Fruit fly (Drosophila melanogaster) whole organism, pupa: ENCODE results near the gene eco.

ENCODE experiments used
- CG15710 ChIP-seq: fragments of 200-800 bp; sonication (Bioruptor generic); optimal IDR thresholded peaks from 2 replicates; lab custom pipeline; 2018; ENCODE audit warnings: missing biosample characterization, mild to moderate bottlenecking, missing genetic modification characterization, moderate library complexity
- CG17806 ChIP-seq: fragments of 200-800 bp; sonication (Bioruptor generic); optimal IDR thresholded peaks from 2 replicates; lab custom pipeline; 2018; ENCODE audit warnings: missing biosample characterization, mild to moderate bottlenecking, missing genetic modification characterization, moderate library complexity
- CG32121 ChIP-seq: fragments of 200-800 bp; sonication (Bioruptor generic); IDR thresholded peaks from 2 replicates; pipeline ENCODE4 v1.3.6; 2022; ENCODE audit warnings: missing biosample characterization, missing genetic modification characterization
- CG34367 ChIP-seq: fragments of 200-800 bp; sonication (Bioruptor generic); optimal IDR thresholded peaks from 2 replicates; lab custom pipeline; 2018; ENCODE audit warnings: missing biosample characterization, mild to moderate bottlenecking, missing genetic modification characterization
- CG4496 ChIP-seq: fragments of 200-800 bp; sonication (Bioruptor generic); IDR thresholded peaks from 3 replicates; pipeline ENCODE4 v1.3.6; 2022; ENCODE audit warnings: missing biosample characterization, missing genetic modification characterization
- CG8159 ChIP-seq: fragments of 200-800 bp; sonication (Bioruptor generic); optimal IDR thresholded peaks from 3 replicates; lab custom pipeline; 2018; ENCODE audit warnings: missing biosample characterization, mild to moderate bottlenecking, missing genetic modification characterization, moderate library complexity
- CG8301 ChIP-seq: fragments of 200-800 bp; sonication (Bioruptor generic); optimal IDR thresholded peaks from 2 replicates; lab custom pipeline; 2018; ENCODE audit warnings: missing biosample characterization, mild to moderate bottlenecking, missing genetic modification characterization
- D1 ChIP-seq: fragments of 200-800 bp; sonication (Bioruptor generic); optimal IDR thresholded peaks from 2 replicates; lab custom pipeline; 2018; ENCODE audit warnings: missing biosample characterization, mild to moderate bottlenecking, missing genetic modification characterization, moderate library complexity
- EcR ChIP-seq: fragments of 200-800 bp; sonication (Bioruptor generic); optimal IDR thresholded peaks from 3 replicates; lab custom pipeline; 2019; ENCODE audit warnings: missing biosample characterization, missing genetic modification characterization, mild to moderate bottlenecking, moderate library complexity, missing genetic modification reagents
- Ets98B ChIP-seq: fragments of 200-800 bp; sonication (Bioruptor generic); IDR thresholded peaks from 2 replicates; pipeline ENCODE4 v1.3.6; 2022; ENCODE audit warnings: missing biosample characterization, missing genetic modification characterization
- Snoo ChIP-seq: fragments of 200-800 bp; sonication (Bioruptor generic); optimal IDR thresholded peaks from 3 replicates; lab custom pipeline; 2017; ENCODE audit warnings: missing biosample characterization, mild to moderate bottlenecking, missing genetic modification characterization, inconsistent platforms
- fd96Ca ChIP-seq: fragments of 200-800 bp; sonication (Bioruptor generic); IDR thresholded peaks from 3 replicates; pipeline ENCODE4 v1.3.6; 2022; ENCODE audit warnings: missing biosample characterization, missing genetic modification characterization
- gl ChIP-seq: fragments of 200-800 bp; sonication (Bioruptor generic); optimal IDR thresholded peaks from 2 replicates; lab custom pipeline; 2018; ENCODE audit warnings: missing biosample characterization, mild to moderate bottlenecking, missing genetic modification characterization

- TF ChIP-seq gl (tag; lab: Kevin White, UChicago) (no peak), EcR (no peak), CG32121 (GFP tag; lab: Robert Waterston, UW) (no peak), Snoo (tag; lab: Kevin White, UChicago) (no peak), D1 (tag; lab: Kevin White, UChicago) (no peak), CG8159 (no peak), CG8301 (tag; lab: Kevin White, UChicago) (no peak), CG17806 (tag; lab: Kevin White, UChicago) (no peak), Ets98B (GFP tag; lab: Robert Waterston, UW) (no peak), CG34367 (tag; lab: Kevin White, UChicago) (no peak), CG15710 (tag; lab: Kevin White, UChicago) (peak; percentile 13), CG4496 (GFP tag; lab: Robert Waterston, UW) (no peak), fd96Ca (GFP tag; lab: Robert Waterston, UW) (peak; percentile 30; the same call in 1 of the 3 replicates)
Measured at dm6 chr3L:7356386-7357117, 17.4 kb upstream of the eco start, which contains the start of gene CTCF.
